Worm (Caenorhabditis elegans): ENCODE data around the gene clec-19.

The clec-19 gene

DNA sequence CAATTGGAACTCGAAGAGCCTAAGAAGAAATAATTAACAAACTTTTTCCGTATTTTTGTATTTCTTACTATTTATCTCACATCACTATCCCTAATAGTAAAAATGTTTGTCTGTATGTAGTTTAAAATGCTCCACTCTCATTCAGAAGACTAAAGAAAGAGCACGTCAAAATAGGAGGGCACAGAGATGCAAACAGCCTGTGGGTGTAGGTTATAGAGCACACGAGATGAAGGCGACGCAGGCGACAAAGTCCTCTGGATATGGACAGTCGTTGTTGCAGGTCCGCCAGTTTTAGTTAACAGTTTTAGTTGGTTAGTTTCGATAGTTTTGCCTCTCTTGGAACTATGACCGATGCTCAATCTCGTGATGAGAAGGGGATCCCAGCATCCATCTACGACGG is 12.4 kb upstream of the clec-19 start, which contains the start of gene ceh-82:
Gene ceh-82, plus strand, starts transcription at position 301 of the 400 bp plus-strand sequence.
- no peak for TF ChIP-seq him-1 (tag; optimal IDR thresholded peaks at IDR 0.05)
- TF ChIP-seq dao-5 (tag; optimal IDR thresholded peaks at IDR 0.05) = no peak
- TF ChIP-seq W03F9.2 (tag; optimal IDR thresholded peaks at IDR 0.05) = no peak

DNA sequence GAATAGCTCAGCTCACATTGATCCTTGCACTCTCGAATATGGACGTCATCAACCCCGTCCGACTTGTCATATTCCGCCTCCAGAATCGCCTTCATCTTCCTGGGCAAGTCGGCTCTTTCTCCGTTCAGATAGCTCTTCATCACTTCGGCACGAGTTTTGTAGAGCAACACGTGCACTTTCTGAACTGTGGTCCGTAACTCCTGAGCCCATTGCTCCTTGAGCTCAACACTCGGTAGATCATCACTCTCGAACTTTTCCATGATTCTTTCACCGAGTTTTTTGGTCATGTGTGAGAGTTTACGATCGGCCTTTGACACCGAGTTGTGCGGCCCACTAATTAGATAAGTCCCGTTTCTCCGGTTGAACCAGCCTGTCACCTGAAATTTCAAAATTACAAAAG is 9.1 kb upstream of the clec-19 start:
- no peak for TF ChIP-seq W03F9.2 (tag; optimal IDR thresholded peaks at IDR 0.05)
- TF ChIP-seq him-1 (tag; optimal IDR thresholded peaks at IDR 0.05) = no peak
- no peak for TF ChIP-seq dao-5 (tag; optimal IDR thresholded peaks at IDR 0.05)

- no peak for TF ChIP-seq W03F9.2 (tag; optimal IDR thresholded peaks at IDR 0.05)
- no peak for TF ChIP-seq him-1 (tag; optimal IDR thresholded peaks at IDR 0.05)
- no peak for TF ChIP-seq dao-5 (tag; optimal IDR thresholded peaks at IDR 0.05)
Observed at ce11 chrII:1736353-1736752, 7.9 kb upstream of the clec-19 start, which contains the start of gene ceh-83. TSS of gene ceh-83 (minus strand) at chrII:1736533.

DNA sequence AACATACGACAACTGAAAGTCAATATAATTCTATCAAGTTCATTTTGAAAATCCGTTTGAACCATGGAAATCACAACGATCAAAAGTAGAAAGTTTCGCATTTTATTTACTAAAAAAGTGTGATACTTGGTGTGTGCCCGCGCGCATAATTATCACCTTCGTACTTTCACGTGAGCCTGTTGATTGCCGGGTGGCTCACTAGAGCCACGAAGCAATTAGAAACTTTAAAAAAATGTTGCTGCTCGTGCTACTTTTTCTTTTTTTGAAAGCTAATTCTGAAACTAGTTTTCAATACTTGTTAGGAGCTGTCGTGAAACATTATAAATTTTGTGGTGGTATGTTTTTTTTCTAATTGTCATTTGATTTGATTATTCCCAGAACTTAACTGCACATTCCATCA is 5.4 kb upstream of the clec-19 start, which contains the start of the genes irld-9 and irld-33:
Gene irld-9, minus strand, starts transcription at position 101 of the 400 bp plus-strand sequence.
Gene irld-33, plus strand, starts transcription at position 209 of the 400 bp plus-strand sequence.
- TF ChIP-seq him-1 (tag; optimal IDR thresholded peaks at IDR 0.05) (no peak), dao-5 (tag; optimal IDR thresholded peaks at IDR 0.05) (no peak), W03F9.2 (tag; optimal IDR thresholded peaks at IDR 0.05) (no peak)

ce11 chrII:1741248-1741647 is 3.0 kb upstream of the clec-19 start, which contains the start of gene K07G6.1:
TSS of gene K07G6.1 (plus strand) at chrII:1741548.
- TF ChIP-seq him-1 (tag; optimal IDR thresholded peaks at IDR 0.05) (no peak), dao-5 (tag; optimal IDR thresholded peaks at IDR 0.05) (no peak), W03F9.2 (tag; optimal IDR thresholded peaks at IDR 0.05) (no peak)

DNA sequence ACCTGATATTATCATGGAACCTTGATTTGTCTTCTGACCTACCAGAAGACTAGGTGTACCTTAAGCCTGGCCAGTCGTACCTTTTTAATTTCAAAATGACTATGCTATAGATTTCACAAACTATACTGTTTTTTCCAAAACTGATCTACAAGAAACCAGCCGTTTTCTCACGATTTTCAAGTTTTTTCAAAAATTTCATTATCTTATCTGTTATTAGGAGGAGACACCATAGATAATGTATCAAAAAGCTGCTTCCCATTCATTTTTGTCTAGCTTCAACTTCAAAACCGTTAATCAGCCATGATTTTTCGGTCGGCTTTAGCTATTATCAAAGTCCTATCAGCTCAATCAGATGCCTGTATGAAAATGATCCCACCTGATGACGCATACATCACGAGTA is 1.7 kb upstream of the clec-19 start, which contains the start of gene F36H5.12:
Gene F36H5.12, plus strand, starts transcription at position 301 of the 400 bp plus-strand sequence.
- no peak for TF ChIP-seq W03F9.2 (tag; optimal IDR thresholded peaks at IDR 0.05)

- no peak for TF ChIP-seq W03F9.2 (tag; optimal IDR thresholded peaks at IDR 0.05)
- TF ChIP-seq dao-5 (tag; optimal IDR thresholded peaks at IDR 0.05) = no peak
- TF ChIP-seq him-1 (tag; optimal IDR thresholded peaks at IDR 0.05) = no peak
Observed at ce11 chrII:1750413-1750812, 6.1 kb downstream of the clec-19 start, which contains the start of the genes F36H5.13 and F36H5.8. TSS of gene F36H5.13 (minus strand) at chrII:1750513. TSS of gene F36H5.8 (minus strand) at chrII:1750686.

DNA sequence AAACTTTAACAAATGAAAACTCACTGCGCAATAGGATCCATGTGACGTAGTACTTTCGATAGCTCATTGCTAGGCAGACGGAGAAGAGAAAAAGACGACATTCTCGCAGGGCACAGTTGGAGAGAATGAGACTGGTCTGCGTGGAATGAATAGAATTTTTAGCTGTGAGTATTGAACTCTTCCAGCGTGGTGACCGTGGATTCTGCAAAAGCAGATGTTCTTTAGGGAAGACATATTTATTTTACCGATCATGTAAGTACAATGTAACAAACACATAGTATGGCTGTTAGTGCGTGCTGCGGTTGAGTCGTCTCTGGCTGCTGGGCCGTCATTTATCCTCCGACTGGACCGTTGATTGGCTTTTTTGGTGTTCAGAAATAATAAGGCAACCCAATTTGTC is 8.7 kb downstream of the clec-19 start, which contains the start of gene F36H5.9:
Gene F36H5.9, minus strand, starts transcription at position 101 of the 400 bp plus-strand sequence.
- no peak for TF ChIP-seq W03F9.2 (tag; optimal IDR thresholded peaks at IDR 0.05)
- no peak for TF ChIP-seq him-1 (tag; optimal IDR thresholded peaks at IDR 0.05)
- TF ChIP-seq dao-5 (tag; optimal IDR thresholded peaks at IDR 0.05) = no peak

DNA sequence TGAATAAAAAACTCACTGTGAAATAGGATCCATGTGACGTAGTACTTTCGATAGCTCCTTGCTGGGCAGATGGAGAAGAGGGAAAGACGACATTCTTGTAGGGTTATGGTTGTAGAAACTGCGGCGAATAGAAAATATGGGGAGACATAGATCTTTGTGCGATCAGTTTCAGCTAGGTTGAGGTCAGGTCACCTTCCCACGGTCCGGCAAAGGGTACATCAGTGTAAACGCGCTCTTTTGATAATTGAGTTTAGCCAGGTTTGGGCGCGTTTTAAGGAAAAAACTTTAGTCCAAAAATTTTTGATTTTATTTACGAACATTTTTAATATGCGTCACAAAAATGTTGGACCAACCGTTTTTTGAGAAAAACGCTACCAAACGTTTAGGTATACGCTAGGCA is 11.8 kb downstream of the clec-19 start, which contains the start of gene F36H5.17:
Gene F36H5.17, minus strand, starts transcription at position 101 of the 400 bp plus-strand sequence.
- TF ChIP-seq dao-5 (tag; optimal IDR thresholded peaks at IDR 0.05) (no peak), him-1 (tag; optimal IDR thresholded peaks at IDR 0.05) (no peak), W03F9.2 (tag; optimal IDR thresholded peaks at IDR 0.05) (no peak)

- TF ChIP-seq dao-5 (tag; optimal IDR thresholded peaks at IDR 0.05) (no peak), W03F9.2 (tag; optimal IDR thresholded peaks at IDR 0.05) (no peak), him-1 (tag; optimal IDR thresholded peaks at IDR 0.05) (no peak)
Observed at ce11 chrII:1756582-1756981, 12.3 kb downstream of the clec-19 start, which contains the start of gene fbxb-53. TSS of gene fbxb-53 (plus strand) at chrII:1756882.

DNA sequence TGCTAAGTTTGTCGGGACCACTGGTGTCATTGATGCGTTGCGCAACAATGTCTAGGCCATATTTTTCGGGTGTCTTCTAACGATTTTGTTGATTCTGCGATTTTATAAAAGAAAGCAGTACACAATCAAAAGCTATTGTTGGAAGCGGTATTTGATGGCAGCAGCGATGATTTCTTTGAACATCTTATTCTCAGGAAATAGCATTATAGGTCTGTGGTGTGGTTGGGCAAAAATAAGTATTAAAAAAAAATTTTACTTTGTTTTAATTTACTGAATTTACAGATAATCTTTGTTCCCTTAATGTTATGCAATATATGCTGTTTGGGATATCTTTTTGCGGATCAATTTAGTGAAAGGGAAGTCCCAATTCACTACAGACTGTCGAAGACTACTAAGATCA is 12.8 kb downstream of the clec-19 start, which contains the start of gene F36H5.10:
Gene F36H5.10, plus strand, starts transcription at position 301 of the 400 bp plus-strand sequence.
- TF ChIP-seq W03F9.2 (tag; optimal IDR thresholded peaks at IDR 0.05) (no peak), dao-5 (tag; optimal IDR thresholded peaks at IDR 0.05) (no peak), him-1 (tag; optimal IDR thresholded peaks at IDR 0.05) (no peak)

ce11 chrII:1759602-1760001 is 15.3 kb downstream of the clec-19 start, which contains the start of gene F36H5.18:
TSS of gene F36H5.18 (plus strand) at chrII:1759902.
- TF ChIP-seq dao-5 (tag; optimal IDR thresholded peaks at IDR 0.05) = no peak
- no peak for TF ChIP-seq W03F9.2 (tag; optimal IDR thresholded peaks at IDR 0.05)
- TF ChIP-seq him-1 (tag; optimal IDR thresholded peaks at IDR 0.05) = no peak

DNA sequence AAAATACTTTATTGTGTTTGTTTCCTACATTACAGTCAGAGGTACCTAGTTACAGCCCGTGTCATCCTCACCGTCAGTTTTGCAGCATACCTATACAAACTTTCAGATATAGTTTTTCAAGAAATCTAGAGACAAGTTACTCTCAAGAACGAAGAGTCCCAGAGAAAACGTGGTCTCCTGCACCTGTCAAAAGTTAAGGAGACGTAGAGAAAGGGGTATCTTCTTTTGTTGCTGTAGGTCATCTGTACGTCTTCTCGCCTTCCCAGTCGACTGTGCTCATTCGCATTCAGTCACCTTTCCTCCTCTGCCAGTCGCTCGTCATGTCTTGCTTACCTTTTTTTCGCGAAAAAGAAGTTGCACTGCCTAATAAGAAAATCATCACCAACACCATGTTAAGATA is 17.3 kb downstream of the clec-19 start, which contains the start of gene F36H5.4:
Gene F36H5.4, plus strand, starts transcription at position 301 of the 400 bp plus-strand sequence.
- TF ChIP-seq W03F9.2 (tag; optimal IDR thresholded peaks at IDR 0.05) = no peak
- TF ChIP-seq him-1 (tag; optimal IDR thresholded peaks at IDR 0.05) = no peak

ce11 chrII:1763072-1763471 is 18.8 kb downstream of the clec-19 start, which contains the start of gene math-28:
TSS of gene math-28 (plus strand) at chrII:1763372.
- TF ChIP-seq W03F9.2 (tag; optimal IDR thresholded peaks at IDR 0.05) (no peak), him-1 (tag; optimal IDR thresholded peaks at IDR 0.05) (no peak), dao-5 (tag; optimal IDR thresholded peaks at IDR 0.05) (no peak)
